Worm (Caenorhabditis elegans) whole organism, L1 larva: ENCODE measurements around the gene alfa-1.

Experiments used
- C34B4.2 ChIP-seq: sonication (generic microtip); optimal IDR thresholded peaks from 2 replicates; lab custom pipeline; 2017; ENCODE audit warnings: mild to moderate bottlenecking, missing genetic modification characterization, missing compliant biosample characterization
- F16B12.6 ChIP-seq: fragments of 150-350 bp; optimal IDR thresholded peaks from 2 replicates; lab custom pipeline; 2014; ENCODE audit warnings: missing biosample characterization, missing genetic modification characterization
- blmp-1 ChIP-seq: fragments of 150-350 bp; optimal IDR thresholded peaks from 2 replicates; lab custom pipeline; 2014; ENCODE audit warnings: missing biosample characterization, missing genetic modification characterization
- ceh-63 ChIP-seq: fragments of 200-800 bp; sonication (Bioruptor generic); optimal IDR thresholded peaks from 2 replicates; lab custom pipeline; 2018; ENCODE audit warnings: mild to moderate bottlenecking, missing genetic modification characterization, missing compliant biosample characterization
- ceh-8 ChIP-seq: fragments of 200-800 bp; sonication (Bioruptor generic); optimal IDR thresholded peaks from 2 replicates; lab custom pipeline; 2018; ENCODE audit warnings: mild to moderate bottlenecking, missing genetic modification characterization, moderate library complexity, missing compliant biosample characterization
- ceh-82 ChIP-seq, 3 experiments: fragments of 150-350 bp in 1 of 3; sonication (generic microtip) in 2 of 3; optimal IDR thresholded peaks; 2 replicates each; lab custom pipeline; 2014 to 2017; ENCODE audit warnings: missing biosample characterization in 3 of 3, missing genetic modification characterization in 3 of 3
- ceh-88 ChIP-seq: fragments of 200-800 bp; sonication (Bioruptor generic); IDR thresholded peaks from 2 replicates; pipeline ENCODE4 v1.3.6; 2022; ENCODE audit warnings: missing genetic modification characterization, missing compliant biosample characterization
- dpl-1 ChIP-seq, 3 experiments: fragments of 150-350 bp in 2 of 3; sonication (generic microtip) in 1 of 3; optimal IDR thresholded peaks; 2 replicates each; lab custom pipeline; 2014 to 2017; ENCODE audit warnings: missing biosample characterization in 3 of 3, missing genetic modification characterization in 3 of 3, missing genetic modification reagents in 3 of 3
- dsc-1 ChIP-seq: sonication (generic microtip); optimal IDR thresholded peaks from 2 replicates; lab custom pipeline; 2016; ENCODE audit warnings: mild to moderate bottlenecking, missing genetic modification characterization, missing compliant biosample characterization
- egl-27 ChIP-seq, 2 experiments: fragments of 150-350 bp in 1 of 2; sonication (generic microtip); optimal IDR thresholded peaks; 3 replicates each; lab custom pipeline; 2017 to 2018; ENCODE audit warnings: missing biosample characterization in 2 of 2, missing genetic modification characterization in 2 of 2, missing genetic modification reagents in 2 of 2
- elt-3 ChIP-seq, 6 experiments: fragments of 150-350 bp in 1 of 6; sonication (generic microtip); optimal IDR thresholded peaks; 2 replicates each; lab custom pipeline; 2017 to 2018; ENCODE audit warnings: missing biosample characterization in 6 of 6, missing genetic modification characterization in 6 of 6, inconsistent platforms in 1 of 6
- ets-5 ChIP-seq: fragments of 200-800 bp; sonication (Bioruptor generic); IDR thresholded peaks from 2 replicates; pipeline ENCODE4 v1.3.6; 2022; ENCODE audit warnings: missing genetic modification characterization, missing compliant biosample characterization
- fkh-10 ChIP-seq: sonication (generic microtip); optimal IDR thresholded peaks from 2 replicates; lab custom pipeline; 2017; ENCODE audit warnings: missing biosample characterization, missing genetic modification reagents, missing genetic modification characterization
- fkh-4 ChIP-seq: sonication (generic microtip); optimal IDR thresholded peaks from 2 replicates; lab custom pipeline; 2016; ENCODE audit warnings: missing compliant biosample characterization, missing genetic modification characterization, borderline replicate concordance
- fos-1 ChIP-seq: fragments of 150-350 bp; optimal IDR thresholded peaks from 2 replicates; lab custom pipeline; 2014; ENCODE audit warnings: missing biosample characterization, missing genetic modification characterization
- grh-1 ChIP-seq: fragments of 200-800 bp; sonication (Bioruptor generic); IDR thresholded peaks from 2 replicates; pipeline ENCODE4 v1.3.6; 2022; ENCODE audit warnings: missing genetic modification reagents, missing genetic modification characterization, missing compliant biosample characterization
- hlh-17 ChIP-seq: fragments of 200-800 bp; sonication (Bioruptor generic); optimal IDR thresholded peaks from 2 replicates; lab custom pipeline; 2018; ENCODE audit warnings: missing genetic modification characterization, mild to moderate bottlenecking, missing compliant biosample characterization, moderate library complexity, borderline replicate concordance
- hlh-4 ChIP-seq: sonication (generic microtip); optimal IDR thresholded peaks from 2 replicates; lab custom pipeline; 2016; ENCODE audit warnings: mild to moderate bottlenecking, missing genetic modification characterization, missing compliant biosample characterization
- irx-1 ChIP-seq: sonication (generic microtip); optimal IDR thresholded peaks from 2 replicates; lab custom pipeline; 2016; ENCODE audit warnings: missing genetic modification characterization, missing compliant biosample characterization
- isw-1 ChIP-seq: fragments of 200-800 bp; sonication (Bioruptor generic); IDR thresholded peaks from 2 replicates; pipeline ENCODE4 v1.3.6; 2022; ENCODE audit warnings: missing genetic modification characterization, missing compliant biosample characterization
- lin-14 ChIP-seq: fragments of 200-800 bp; sonication (Bioruptor generic); optimal IDR thresholded peaks from 2 replicates; lab custom pipeline; 2018; ENCODE audit warnings: mild to moderate bottlenecking, missing genetic modification characterization, moderate library complexity, missing compliant biosample characterization
- lin-15B ChIP-seq: fragments of 150-350 bp; sonication (generic microtip); optimal IDR thresholded peaks from 3 replicates; lab custom pipeline; 2014; ENCODE audit warnings: missing biosample characterization, missing genetic modification characterization
- lin-39 ChIP-seq: fragments of 150-350 bp; optimal IDR thresholded peaks from 2 replicates; lab custom pipeline; 2014; ENCODE audit warnings: missing biosample characterization, missing genetic modification reagents, missing genetic modification characterization
- lsy-2 ChIP-seq, 2 experiments: fragments of 150-350 bp; optimal IDR thresholded peaks; 2 replicates each; lab custom pipeline; 2014; ENCODE audit warnings: missing biosample characterization in 2 of 2, missing genetic modification characterization in 2 of 2
- mdl-1 ChIP-seq, 2 experiments: fragments of 150-350 bp; optimal IDR thresholded peaks; 2 replicates each; lab custom pipeline; 2014 to 2017; ENCODE audit warnings: missing biosample characterization in 2 of 2, missing genetic modification characterization in 2 of 2, inconsistent platforms in 1 of 2
- mef-2 ChIP-seq: fragments of 150-350 bp; optimal IDR thresholded peaks from 2 replicates; lab custom pipeline; 2014; ENCODE audit warnings: missing biosample characterization, missing genetic modification characterization
- mep-1 ChIP-seq: fragments of 150-350 bp; optimal IDR thresholded peaks from 2 replicates; lab custom pipeline; 2014; ENCODE audit warnings: missing biosample characterization, missing genetic modification characterization
- nhr-12 ChIP-seq: sonication (generic microtip); optimal IDR thresholded peaks from 2 replicates; lab custom pipeline; 2017; ENCODE audit warnings: missing biosample characterization, missing genetic modification characterization
- nhr-19 ChIP-seq: fragments of 200-800 bp; sonication (Bioruptor generic); conservative IDR thresholded peaks from 2 replicates; pipeline ENCODE4 v1.3.6; 2022; ENCODE audit warnings: missing genetic modification characterization, missing compliant biosample characterization
- nhr-20 ChIP-seq: sonication (generic microtip); optimal IDR thresholded peaks from 2 replicates; lab custom pipeline; 2016; ENCODE audit warnings: mild to moderate bottlenecking, missing genetic modification characterization, missing compliant biosample characterization
- nhr-237 ChIP-seq: fragments of 150-350 bp; optimal IDR thresholded peaks from 2 replicates; lab custom pipeline; 2014; ENCODE audit warnings: missing biosample characterization, missing genetic modification characterization
- nhr-47 ChIP-seq: sonication (generic microtip); optimal IDR thresholded peaks from 2 replicates; lab custom pipeline; 2016; ENCODE audit warnings: mild to moderate bottlenecking, missing genetic modification characterization, moderate library complexity, missing compliant biosample characterization
- nhr-71 ChIP-seq: sonication (generic microtip); optimal IDR thresholded peaks from 2 replicates; lab custom pipeline; 2016; ENCODE audit warnings: mild to moderate bottlenecking, missing genetic modification characterization, moderate library complexity, missing compliant biosample characterization
- nhr-76 ChIP-seq: sonication (generic microtip); optimal IDR thresholded peaks from 2 replicates; lab custom pipeline; 2017; ENCODE audit warnings: missing biosample characterization, missing genetic modification characterization
- nhr-77 ChIP-seq: fragments of 150-350 bp; optimal IDR thresholded peaks from 2 replicates; lab custom pipeline; 2014; ENCODE audit warnings: missing biosample characterization, missing genetic modification characterization
- nhr-84 ChIP-seq: sonication (generic microtip); optimal IDR thresholded peaks from 2 replicates; lab custom pipeline; 2017; ENCODE audit warnings: missing biosample characterization, missing genetic modification characterization
- nhr-85 ChIP-seq: sonication (generic microtip); peaks from one replicate; lab custom pipeline; 2016; ENCODE audit warnings: missing genetic modification characterization, inconsistent platforms, missing compliant biosample characterization
- nhr-90 ChIP-seq: sonication (generic microtip); optimal IDR thresholded peaks from 2 replicates; lab custom pipeline; 2016; ENCODE audit warnings: mild to moderate bottlenecking, missing genetic modification characterization, missing compliant biosample characterization; ENCODE audit not compliant: poor library complexity
- rnt-1 ChIP-seq: sonication (generic microtip); optimal IDR thresholded peaks from 2 replicates; lab custom pipeline; 2016; ENCODE audit warnings: mild to moderate bottlenecking, missing genetic modification characterization, moderate library complexity, missing compliant biosample characterization
- skn-1 ChIP-seq: fragments of 150-350 bp; optimal IDR thresholded peaks from 2 replicates; lab custom pipeline; 2014; ENCODE audit warnings: missing biosample characterization, missing genetic modification characterization
- snpc-4 ChIP-seq: fragments of 150-350 bp; optimal IDR thresholded peaks from 2 replicates; lab custom pipeline; 2014; ENCODE audit warnings: missing biosample characterization, missing genetic modification characterization
- sox-4 ChIP-seq: sonication (generic microtip); optimal IDR thresholded peaks from 2 replicates; lab custom pipeline; 2016; ENCODE audit warnings: missing genetic modification characterization, missing compliant biosample characterization
- sptf-1 ChIP-seq: fragments of 150-350 bp; optimal IDR thresholded peaks from 2 replicates; lab custom pipeline; 2014; ENCODE audit warnings: missing biosample characterization, missing genetic modification characterization
- sup-37 ChIP-seq: fragments of 200-800 bp; sonication (Bioruptor generic); optimal IDR thresholded peaks from 2 replicates; lab custom pipeline; 2018; ENCODE audit warnings: mild to moderate bottlenecking, missing genetic modification characterization, missing compliant biosample characterization
- swsn-7 ChIP-seq: sonication (generic microtip); optimal IDR thresholded peaks from 2 replicates; lab custom pipeline; 2016; ENCODE audit warnings: missing genetic modification characterization, missing compliant biosample characterization
- tbx-2 ChIP-seq: sonication (generic microtip); optimal IDR thresholded peaks from 2 replicates; lab custom pipeline; 2016; ENCODE audit warnings: missing genetic modification characterization, missing compliant biosample characterization
- tlp-1 ChIP-seq: fragments of 150-350 bp; optimal IDR thresholded peaks from 2 replicates; lab custom pipeline; 2014; ENCODE audit warnings: missing biosample characterization, missing genetic modification characterization
- unc-30 ChIP-seq: sonication (generic microtip); optimal IDR thresholded peaks from 2 replicates; lab custom pipeline; 2017; ENCODE audit warnings: missing biosample characterization, missing genetic modification characterization
- unc-86 ChIP-seq: sonication (generic microtip); optimal IDR thresholded peaks from 2 replicates; lab custom pipeline; 2016; ENCODE audit warnings: missing genetic modification characterization, missing compliant biosample characterization
- vab-15 ChIP-seq: sonication (generic microtip); optimal IDR thresholded peaks from 2 replicates; lab custom pipeline; 2017; ENCODE audit warnings: missing genotype, mild to moderate bottlenecking, missing genetic modification characterization, missing compliant biosample characterization
- zip-4 ChIP-seq: fragments of 200-800 bp; sonication (Bioruptor generic); optimal IDR thresholded peaks from 2 replicates; lab custom pipeline; 2018; ENCODE audit warnings: mild to moderate bottlenecking, missing genetic modification characterization, moderate library complexity, missing compliant biosample characterization
- ztf-11 ChIP-seq, 2 experiments: sonication (generic microtip); optimal IDR thresholded peaks; 2 replicates each; lab custom pipeline; 2016 to 2017; ENCODE audit warnings: missing genetic modification characterization in 2 of 2, missing biosample characterization in 1 of 2, missing compliant biosample characterization in 1 of 2
- ztf-4 ChIP-seq: fragments of 150-350 bp; optimal IDR thresholded peaks from 2 replicates; lab custom pipeline; 2014; ENCODE audit warnings: missing biosample characterization, missing genetic modification characterization

The alfa-1 gene

ce11 chrII:7708540-7708939 is 46.2 kb upstream of the alfa-1 start, which contains the start of gene B0495.9:
Gene B0495.9, minus strand, starts transcription at chrII:7708710.
- peak; percentile 61 for TF ChIP-seq nhr-71 (tag; lab: Kevin White, UChicago)
- no peak for TF ChIP-seq tlp-1
- TF ChIP-seq sptf-1 (tag; lab: Kevin White, UChicago): no peak
- peak; percentile 81 for TF ChIP-seq rnt-1 (tag; lab: Kevin White, UChicago)
- TF ChIP-seq nhr-77 (tag; lab: Kevin White, UChicago): no peak
- no peak for TF ChIP-seq hlh-17 (GFP tag; lab: Kevin White, UChicago)
- peak; percentile 42 for TF ChIP-seq lin-14 (GFP tag; lab: Kevin White, UChicago)
- TF ChIP-seq sup-37 (GFP tag; lab: Kevin White, UChicago): no peak
- no peak for TF ChIP-seq grh-1
- no peak for TF ChIP-seq egl-27 (tag; optimal IDR thresholded peaks at IDR 0.05; lab: Kevin White, UChicago)
- TF ChIP-seq mef-2 (tag; lab: Kevin White, UChicago): no peak
- TF ChIP-seq ets-5 (GFP tag; lab: Robert Waterston, UW): no peak
- TF ChIP-seq nhr-90 (tag; lab: Kevin White, UChicago): peak; percentile 47
- no peak for TF ChIP-seq zip-4 (GFP tag; lab: Kevin White, UChicago)
- no peak for TF ChIP-seq vab-15 (tag; lab: Kevin White, UChicago)
- no peak for TF ChIP-seq unc-30
- peak; percentile 31; the same call in 1 of the 2 replicates for TF ChIP-seq isw-1 (GFP tag; lab: Robert Waterston, UW)
- no peak for TF ChIP-seq ztf-4 (tag; lab: Kevin White, UChicago)
- TF ChIP-seq ceh-82 (tag; optimal IDR thresholded peaks at IDR 0.05; lab: Kevin White, UChicago): peak; percentile 16 to 37 (median 21)
- peak; percentile 54 for TF ChIP-seq nhr-47 (tag; lab: Kevin White, UChicago)
- TF ChIP-seq fkh-4 (tag; lab: Kevin White, UChicago): no peak
- peak; percentile 50 for TF ChIP-seq dsc-1
- TF ChIP-seq ceh-63 (GFP tag; lab: Kevin White, UChicago): no peak
- TF ChIP-seq nhr-12: no peak
- peak; percentile 3 for TF ChIP-seq blmp-1 (tag; lab: Kevin White, UChicago)
- peak; percentile 34 for TF ChIP-seq irx-1 (tag; lab: Kevin White, UChicago)
- TF ChIP-seq mep-1 (tag; lab: Kevin White, UChicago): no peak
- no peak for TF ChIP-seq nhr-84 (tag; lab: Kevin White, UChicago)
- TF ChIP-seq nhr-237 (tag; lab: Kevin White, UChicago): no peak
- TF ChIP-seq lsy-2 (tag; optimal IDR thresholded peaks at IDR 0.05; lab: Kevin White, UChicago): peak; percentile 63 to 64
- TF ChIP-seq tbx-2 (tag; lab: Kevin White, UChicago): peak; percentile 1
- TF ChIP-seq nhr-19: peak; percentile 48
- peak; percentile 51 for TF ChIP-seq skn-1 (tag; lab: Kevin White, UChicago)
- peak; percentile 19 for TF ChIP-seq nhr-76 (tag; lab: Kevin White, UChicago)
- peak in 1 of 2 experiments; percentile 12 for TF ChIP-seq mdl-1 (tag; optimal IDR thresholded peaks at IDR 0.05; lab: Kevin White, UChicago)
- TF ChIP-seq lin-15B (tag; lab: Kevin White, UChicago): no peak
- peak; percentile 47 for TF ChIP-seq F16B12.6
- peak; percentile 50 for TF ChIP-seq swsn-7 (tag; lab: Kevin White, UChicago)
- no peak for TF ChIP-seq fos-1
- peak in 1 of 2 experiments; percentile 55 for TF ChIP-seq ztf-11 (tag; optimal IDR thresholded peaks at IDR 0.05; lab: Kevin White, UChicago)
- peak; percentile 42 to 54 (median 52) for TF ChIP-seq dpl-1 (GFP tag; optimal IDR thresholded peaks at IDR 0.05; lab: Kevin White, UChicago)
- no peak for TF ChIP-seq hlh-4
- TF ChIP-seq elt-3 (tag; optimal IDR thresholded peaks at IDR 0.05; lab: Kevin White, UChicago): peak in 1 of 6 experiments; percentile 14
- TF ChIP-seq unc-86 (tag; lab: Kevin White, UChicago): no peak
- no peak for TF ChIP-seq fkh-10 (GFP tag; lab: Kevin White, UChicago)
- TF ChIP-seq ceh-8 (GFP tag; lab: Kevin White, UChicago): no peak
- TF ChIP-seq nhr-85 (tag; lab: Kevin White, UChicago): peak; percentile 56
- TF ChIP-seq lin-39: peak; percentile 31
- TF ChIP-seq nhr-20: peak; percentile 41
- no peak for TF ChIP-seq ceh-88
- no peak for TF ChIP-seq sox-4 (tag; lab: Kevin White, UChicago)
- TF ChIP-seq snpc-4: peak; percentile 23
- no peak for TF ChIP-seq C34B4.2 (tag; lab: Kevin White, UChicago)
